Fruit fly (Drosophila melanogaster) whole organism, wandering third instar larva: ENCODE data around the gene CG43759.

ENCODE experiments used
- pan ChIP-seq: fragments of >200 bp; optimal IDR thresholded peaks from 2 replicates; lab custom pipeline; 2017
- usp ChIP-seq: fragments of >200 bp; optimal IDR thresholded peaks from 2 replicates; lab custom pipeline; 2017; ENCODE audit warnings: missing biosample characterization, missing genetic modification characterization

- TF ChIP-seq usp (GFP tag; lab: Kevin White, UChicago) (no peak), pan (lab: Kevin White, UChicago) (no peak)
Observed at dm6 chrX:18951220-18951867, 21.2 kb downstream of the CG43759 start.
